Worm (Caenorhabditis elegans) whole organism, L1 larva: ENCODE data around the gene srh-79.

Source experiments
- jun-1 ChIP-seq: fragments of 150-350 bp; optimal IDR thresholded peaks from 2 replicates; lab custom pipeline; 2014; ENCODE audit warnings: missing biosample characterization, missing genetic modification reagents, missing genetic modification characterization
- nhr-28 ChIP-seq: fragments of 150-350 bp; optimal IDR thresholded peaks from 2 replicates; lab custom pipeline; 2014; ENCODE audit warnings: missing biosample characterization, missing genetic modification characterization
- unc-62 ChIP-seq: fragments of 150-350 bp; optimal IDR thresholded peaks from 2 replicates; lab custom pipeline; 2014; ENCODE audit warnings: missing biosample characterization, missing genetic modification reagents, missing genetic modification characterization
- ztf-4 ChIP-seq: fragments of 150-350 bp; optimal IDR thresholded peaks from 2 replicates; lab custom pipeline; 2014; ENCODE audit warnings: missing biosample characterization, missing genetic modification characterization

DNA sequence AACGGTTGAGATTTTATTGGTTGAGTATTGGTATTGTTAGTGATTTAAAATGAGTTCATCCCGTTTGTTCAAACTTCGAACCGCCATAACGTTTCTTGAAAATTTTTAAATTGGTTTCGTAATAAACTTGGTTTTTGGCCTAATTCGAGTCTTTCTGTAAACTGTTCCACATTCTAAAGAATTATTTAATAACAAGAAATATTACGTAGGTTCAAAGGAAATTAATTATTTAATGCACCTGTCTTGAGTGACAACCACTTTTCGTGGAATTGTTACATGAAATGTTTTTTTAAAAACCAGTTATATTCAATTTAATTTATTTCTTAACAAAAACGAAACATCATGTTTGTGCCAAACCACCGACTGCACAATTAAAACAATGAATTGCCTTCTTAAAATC is 3.7 kb downstream of the srh-79 start:
- TF ChIP-seq unc-62 (GFP tag; lab: Kevin White, UChicago) (no peak), jun-1 (no peak), ztf-4 (tag; lab: Kevin White, UChicago) (no peak), nhr-28 (no peak)
